Worm (Caenorhabditis elegans) whole organism, mixed stage, embryonic: ENCODE measurements around the gene F22F1.3.

Source experiments
- M03D4.4 ChIP-seq: sonication (generic microtip); optimal IDR thresholded peaks from 2 replicates; lab custom pipeline; 2017; ENCODE audit warnings: mild to moderate bottlenecking, missing genetic modification characterization, missing compliant biosample characterization
- blmp-1 ChIP-seq: fragments of 150-350 bp; optimal IDR thresholded peaks from 2 replicates; lab custom pipeline; 2014; ENCODE audit warnings: missing biosample characterization, missing genetic modification characterization
- ceh-39 ChIP-seq: fragments of 150-350 bp; optimal IDR thresholded peaks from 2 replicates; lab custom pipeline; 2014; ENCODE audit warnings: missing biosample characterization, missing genetic modification characterization
- ces-1 ChIP-seq: fragments of 150-350 bp; optimal IDR thresholded peaks from 2 replicates; lab custom pipeline; 2014; ENCODE audit warnings: missing biosample characterization, missing genetic modification reagents, missing genetic modification characterization
- cnd-1 ChIP-seq: fragments of 200-800 bp; sonication (Bioruptor generic); optimal IDR thresholded peaks from 2 replicates; lab custom pipeline; 2018; ENCODE audit warnings: mild to moderate bottlenecking, missing genetic modification characterization, missing compliant biosample characterization
- drap-1 ChIP-seq: fragments of 200-800 bp; sonication (Bioruptor generic); optimal IDR thresholded peaks from 3 replicates; lab custom pipeline; 2018; ENCODE audit warnings: mild to moderate bottlenecking, missing genetic modification characterization, missing compliant biosample characterization
- elt-1 ChIP-seq: sonication (generic microtip); optimal IDR thresholded peaks from 2 replicates; lab custom pipeline; 2017; ENCODE audit warnings: missing genetic modification characterization, mild to moderate bottlenecking, missing compliant biosample characterization, antibody characterized with exemption, moderate library complexity, borderline replicate concordance; ENCODE audit not compliant: insufficient read depth
- flh-1 ChIP-seq: fragments of 200-800 bp; sonication (Bioruptor generic); optimal IDR thresholded peaks from 2 replicates; lab custom pipeline; 2018; ENCODE audit warnings: mild to moderate bottlenecking, missing genetic modification characterization, moderate library complexity, missing compliant biosample characterization
- ham-2 ChIP-seq: fragments of 200-800 bp; sonication (Bioruptor generic); optimal IDR thresholded peaks from 2 replicates; lab custom pipeline; 2018; ENCODE audit warnings: mild to moderate bottlenecking, missing genetic modification characterization, missing compliant biosample characterization
- lsy-2 ChIP-seq: fragments of 150-350 bp; optimal IDR thresholded peaks from 2 replicates; lab custom pipeline; 2014; ENCODE audit warnings: missing biosample characterization, missing genetic modification characterization
- mab-5 ChIP-seq: fragments of 150-350 bp; optimal IDR thresholded peaks from 2 replicates; lab custom pipeline; 2014; ENCODE audit warnings: missing biosample characterization, missing genetic modification characterization
- mls-2 ChIP-seq: sonication (generic microtip); optimal IDR thresholded peaks from 2 replicates; lab custom pipeline; 2016; ENCODE audit warnings: mild to moderate bottlenecking, missing genetic modification characterization, moderate library complexity, missing compliant biosample characterization
- nhr-12 ChIP-seq: fragments of 150-350 bp; optimal IDR thresholded peaks from 2 replicates; lab custom pipeline; 2014; ENCODE audit warnings: missing biosample characterization, missing genetic modification characterization
- nhr-2 ChIP-seq: fragments of 150-350 bp; optimal IDR thresholded peaks from 2 replicates; lab custom pipeline; 2014; ENCODE audit warnings: missing biosample characterization, missing genetic modification characterization
- nhr-237 ChIP-seq: fragments of 150-350 bp; optimal IDR thresholded peaks from 2 replicates; lab custom pipeline; 2014; ENCODE audit warnings: missing biosample characterization, missing genetic modification characterization
- nhr-28 ChIP-seq: fragments of 150-350 bp; optimal IDR thresholded peaks from 2 replicates; lab custom pipeline; 2014; ENCODE audit warnings: missing biosample characterization, missing genetic modification characterization
- nhr-76 ChIP-seq: sonication (generic microtip); optimal IDR thresholded peaks from 2 replicates; lab custom pipeline; 2017; ENCODE audit warnings: missing biosample characterization, missing genetic modification characterization
- sem-2 ChIP-seq: fragments of 200-800 bp; sonication (Bioruptor generic); optimal IDR thresholded peaks from 2 replicates; lab custom pipeline; 2018; ENCODE audit warnings: mild to moderate bottlenecking, missing genetic modification characterization, missing compliant biosample characterization
- snpc-4 ChIP-seq: fragments of 150-350 bp; optimal IDR thresholded peaks from 2 replicates; lab custom pipeline; 2014; ENCODE audit warnings: missing biosample characterization, missing genetic modification characterization
- sptf-1 ChIP-seq: sonication (generic microtip); optimal IDR thresholded peaks from 2 replicates; lab custom pipeline; 2017; ENCODE audit warnings: mild to moderate bottlenecking, missing genetic modification characterization, moderate library complexity, missing compliant biosample characterization
- tbx-8 ChIP-seq: fragments of 200-800 bp; sonication (Bioruptor generic); optimal IDR thresholded peaks from 2 replicates; lab custom pipeline; 2018; ENCODE audit warnings: mild to moderate bottlenecking, missing genetic modification characterization, moderate library complexity, missing compliant biosample characterization
- unc-120 ChIP-seq: sonication (generic microtip); optimal IDR thresholded peaks from 2 replicates; lab custom pipeline; 2017; ENCODE audit warnings: missing genetic modification characterization, missing compliant biosample characterization; ENCODE audit not compliant: poor library complexity, severe bottlenecking
- unc-39 ChIP-seq: fragments of 150-350 bp; optimal IDR thresholded peaks from 2 replicates; lab custom pipeline; 2014; ENCODE audit warnings: missing biosample characterization, missing genetic modification characterization
- unc-62 ChIP-seq: fragments of 150-350 bp; optimal IDR thresholded peaks from 2 replicates; lab custom pipeline; 2014; ENCODE audit warnings: missing biosample characterization, missing genetic modification reagents, missing genetic modification characterization
- zip-8 ChIP-seq: fragments of 150-350 bp; optimal IDR thresholded peaks from 2 replicates; lab custom pipeline; 2014; ENCODE audit warnings: missing biosample characterization, missing genetic modification characterization

The F22F1.3 gene

DNA sequence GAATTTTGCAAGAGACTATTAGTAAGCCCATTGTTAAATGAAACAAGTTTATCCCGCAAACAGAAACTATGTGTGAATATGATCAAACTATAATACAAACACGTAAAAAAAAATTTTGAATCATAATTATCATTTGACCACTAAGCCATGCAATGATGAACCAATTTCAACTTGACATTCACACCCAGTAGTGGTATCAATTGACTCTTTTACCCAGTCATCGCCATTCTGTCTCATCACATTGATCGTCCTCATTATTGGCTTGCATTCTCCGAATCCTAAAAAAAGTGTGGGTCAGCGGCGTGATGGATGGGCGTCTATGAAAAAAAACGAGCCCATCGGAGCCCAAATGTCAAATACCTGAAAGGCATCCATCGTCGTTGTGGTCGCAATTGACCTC is 42.6 kb downstream of the F22F1.3 start:
- no peak for TF ChIP-seq drap-1 (GFP tag; lab: Kevin White, UChicago)
- TF ChIP-seq nhr-76 (tag; lab: Kevin White, UChicago), result no peak
- TF ChIP-seq nhr-2 (tag; lab: Kevin White, UChicago), result no peak
- no peak for TF ChIP-seq nhr-28 (tag; lab: Kevin White, UChicago)
- no peak for TF ChIP-seq snpc-4 (tag; lab: Kevin White, UChicago)
- no peak for TF ChIP-seq ces-1 (GFP tag; lab: Kevin White, UChicago)
- TF ChIP-seq cnd-1 (tag; lab: Kevin White, UChicago), result no peak
- no peak for TF ChIP-seq blmp-1 (tag; lab: Kevin White, UChicago)
- no peak for TF ChIP-seq tbx-8
- TF ChIP-seq elt-1 (tag; lab: Kevin White, UChicago), result no peak
- no peak for TF ChIP-seq unc-39
- TF ChIP-seq nhr-237, result no peak
- TF ChIP-seq ceh-39 (tag; lab: Kevin White, UChicago), result no peak

DNA sequence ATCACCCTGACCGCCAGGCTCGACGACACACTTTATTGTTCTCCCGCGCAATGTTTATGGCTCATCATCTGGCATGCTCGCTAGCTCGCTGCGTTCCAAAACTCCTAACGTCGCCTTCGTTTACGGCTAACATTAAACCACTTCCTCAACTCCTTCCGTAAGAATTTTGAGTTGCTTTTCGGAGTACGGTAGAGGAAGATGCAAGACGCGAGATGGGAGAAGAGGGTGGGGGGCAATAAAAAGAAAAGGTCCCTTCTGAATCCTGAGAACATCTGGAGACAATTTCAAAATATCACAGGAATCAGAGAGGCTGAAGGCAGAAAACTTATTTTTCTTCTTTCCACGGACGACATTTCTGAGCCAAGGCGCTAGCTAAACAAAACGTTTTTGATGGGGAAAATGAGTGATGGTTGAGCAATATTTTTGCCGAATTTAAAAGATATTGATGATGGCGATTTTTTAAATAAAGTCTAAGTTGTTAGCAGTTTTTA is 45.0 kb downstream of the F22F1.3 start:
- TF ChIP-seq sptf-1 (tag; lab: Kevin White, UChicago) (no peak), mls-2 (tag; lab: Kevin White, UChicago) (no peak), cnd-1 (tag; lab: Kevin White, UChicago) (no peak), zip-8 (no peak)

DNA sequence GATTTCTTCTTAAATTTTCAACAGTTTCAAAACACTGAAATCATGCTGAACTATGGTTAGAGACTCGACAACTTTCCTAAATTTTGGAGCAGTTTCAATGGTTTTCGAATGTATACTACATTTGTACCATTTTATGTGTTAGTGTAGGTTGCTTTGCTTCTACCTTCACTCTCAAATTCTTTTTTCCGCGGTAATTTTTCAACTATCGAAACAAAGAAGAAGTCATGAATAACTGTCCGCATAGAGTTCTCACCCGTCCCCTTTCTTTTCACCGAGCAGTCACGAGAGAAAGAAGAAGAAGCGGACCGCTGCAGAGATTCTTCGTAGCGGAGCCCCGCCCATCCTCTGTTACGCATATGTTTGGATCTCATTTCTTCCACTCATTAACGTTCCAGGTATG is 46.7 kb downstream of the F22F1.3 start, which contains the start of gene hlh-8:
TSS of gene hlh-8 (plus strand) at position 301 of the 400 bp plus-strand sequence.
- TF ChIP-seq M03D4.4 (tag; lab: Kevin White, UChicago) (no peak), elt-1 (tag; lab: Kevin White, UChicago) (no peak), tbx-8 (no peak), unc-62 (GFP tag; lab: Kevin White, UChicago) (no peak), ham-2 (GFP tag; lab: Kevin White, UChicago) (no peak), nhr-12 (tag; lab: Kevin White, UChicago) (no peak), mab-5 (tag; lab: Kevin White, UChicago) (no peak), unc-120 (tag; lab: Kevin White, UChicago) (no peak), nhr-2 (tag; lab: Kevin White, UChicago) (no peak), mls-2 (tag; lab: Kevin White, UChicago) (no peak), nhr-237 (no peak), cnd-1 (tag; lab: Kevin White, UChicago) (no peak), lsy-2 (tag; lab: Kevin White, UChicago) (no peak), flh-1 (GFP tag; lab: Kevin White, UChicago) (no peak), sem-2 (GFP tag; lab: Kevin White, UChicago) (no peak)
